Fruit fly (Drosophila melanogaster): ENCODE data around the gene CG33689.

Gene CG33689

dm6 chr3L:16161847-16162556 lies 38.0 kb upstream of the CG33689 start (continued):
- TF ChIP-seq wor (GFP tag; IDR thresholded peaks at IDR 0.05): no peak
- TF ChIP-seq otp (GFP tag; IDR thresholded peaks at IDR 0.05): no peak
- peak; percentile 76 for TF ChIP-seq nau (GFP tag; optimal IDR thresholded peaks at IDR 0.05)
- peak; percentile 77 for TF ChIP-seq CG31441 (GFP tag; IDR thresholded peaks at IDR 0.05)
- TF ChIP-seq CG2120 (GFP tag; optimal IDR thresholded peaks at IDR 0.05): peak; percentile 90
- peak; percentile 58 for TF ChIP-seq Ptx1 (GFP tag; IDR thresholded peaks at IDR 0.05)
- TF ChIP-seq peb (GFP tag; IDR thresholded peaks at IDR 0.05): 0 out of 2 replicates have a peak, but pooled peaks have one; percentile 17
- TF ChIP-seq CG13775 (GFP tag; optimal IDR thresholded peaks at IDR 0.05): peak; percentile 47
- TF ChIP-seq bowl (GFP tag; IDR thresholded peaks at IDR 0.05): no peak
- TF ChIP-seq CG3838 (GFP tag; optimal IDR thresholded peaks at IDR 0.05): no peak
- TF ChIP-seq Adf1 (GFP tag; IDR thresholded peaks at IDR 0.05): peak; percentile 52; the same call in 1 of the 2 replicates
- no peak for TF ChIP-seq BEAF-32 (GFP tag; optimal IDR thresholded peaks at IDR 0.05)
- peak; percentile 62 for TF ChIP-seq Chrac-16 (GFP tag; optimal IDR thresholded peaks at IDR 0.05)
- TF ChIP-seq CG13424 (tag; optimal IDR thresholded peaks at IDR 0.05): peak; percentile 85
- TF ChIP-seq CG8478 (optimal IDR thresholded peaks at IDR 0.05): no peak
- TF ChIP-seq CG33213 (GFP tag; optimal IDR thresholded peaks at IDR 0.05): peak; percentile 28
- peak; percentile 43 to 62 for TF ChIP-seq Pdp1 (GFP tag; optimal IDR thresholded peaks at IDR 0.05)
- TF ChIP-seq cwo (GFP tag; optimal IDR thresholded peaks at IDR 0.05): peak; percentile 86
- TF ChIP-seq Sox100B (GFP tag; optimal IDR thresholded peaks at IDR 0.05): peak; percentile 74
- TF ChIP-seq pan (optimal IDR thresholded peaks at IDR 0.05): no peak
- peak in 1 of 2 experiments; percentile 52 for TF ChIP-seq pan (GFP tag; optimal IDR thresholded peaks at IDR 0.05 in 1 of 2, IDR thresholded peaks at IDR 0.05 in 1 of 2)
- no peak for TF ChIP-seq fru (optimal IDR thresholded peaks at IDR 0.05)
- peak; percentile 26; the same call in 1 of the 4 replicates for TF ChIP-seq Gug (GFP tag; IDR thresholded peaks at IDR 0.05)
- no peak for TF ChIP-seq Atf3 (GFP tag; optimal IDR thresholded peaks at IDR 0.05)
- no peak; the same call in 1 of the 2 replicates for TF ChIP-seq ap (GFP tag; IDR thresholded peaks at IDR 0.05)
- TF ChIP-seq pfk (GFP tag; optimal IDR thresholded peaks at IDR 0.05): no peak
- TF ChIP-seq Poxn (GFP tag; IDR thresholded peaks at IDR 0.05): no peak
- no peak for TF ChIP-seq psq (GFP tag; optimal IDR thresholded peaks at IDR 0.05)
- TF ChIP-seq disco-r (GFP tag; optimal IDR thresholded peaks at IDR 0.05): no peak
- TF ChIP-seq CG31365 (tag; optimal IDR thresholded peaks at IDR 0.05): peak; percentile 6
- TF ChIP-seq z (GFP tag; IDR thresholded peaks at IDR 0.05): no peak
- TF ChIP-seq esg (GFP tag; conservative IDR thresholded peaks at IDR 0.05): peak; percentile 59
- no peak for TF ChIP-seq ftz-f1 (GFP tag; optimal IDR thresholded peaks at IDR 0.05)
- TF ChIP-seq ara (GFP tag; IDR thresholded peaks at IDR 0.05): no peak
- TF ChIP-seq Hey (tag; optimal IDR thresholded peaks at IDR 0.05): peak; percentile 19
- TF ChIP-seq lab (GFP tag; optimal IDR thresholded peaks at IDR 0.05): peak; percentile 89
- TF ChIP-seq CG34376 (GFP tag; optimal IDR thresholded peaks at IDR 0.05): peak; percentile 59
- TF ChIP-seq dmrt11E (tag; optimal IDR thresholded peaks at IDR 0.05): peak; percentile 8
- peak; percentile 14 for TF ChIP-seq Sry-δ (GFP tag; optimal IDR thresholded peaks at IDR 0.05)
- TF ChIP-seq sc (optimal IDR thresholded peaks at IDR 0.05): no peak
- peak; percentile 18 for TF ChIP-seq sc (GFP tag; optimal IDR thresholded peaks at IDR 0.05)
- TF ChIP-seq D19B (GFP tag; optimal IDR thresholded peaks at IDR 0.05): peak; percentile 62
- TF ChIP-seq odd (GFP tag; optimal IDR thresholded peaks at IDR 0.05): peak; percentile 67
- TF ChIP-seq ewg (GFP tag; optimal IDR thresholded peaks at IDR 0.05): peak; percentile 51
- TF ChIP-seq gsb (GFP tag; IDR thresholded peaks at IDR 0.05): peak; percentile 39; the same call in 1 of the 2 replicates
- peak; percentile 69 for TF ChIP-seq Drgx (GFP tag; IDR thresholded peaks at IDR 0.05)
- peak; percentile 36; the same call in 1 of the 2 replicates for TF ChIP-seq CG14441 (GFP tag; IDR thresholded peaks at IDR 0.05)
- no peak for TF ChIP-seq fd64A (GFP tag; optimal IDR thresholded peaks at IDR 0.05)
- TF ChIP-seq CG17359 (tag; optimal IDR thresholded peaks at IDR 0.05): peak; percentile 70
- TF ChIP-seq amos (GFP tag; IDR thresholded peaks at IDR 0.05; ENCODE audit: partially characterized antibody): no peak
- TF ChIP-seq C15 (GFP tag; IDR thresholded peaks at IDR 0.05): no peak
